Fruit fly (Drosophila melanogaster): Measurements from ENCODE around the gene CG14841.

Gene CG14841

dm6 chr3R:14298078-14298896 is 36.1 kb upstream of the CG14841 start (continued):
- TF ChIP-seq tgo (GFP tag; IDR thresholded peaks at IDR 0.05) (no peak), CG30431 (GFP tag; optimal IDR thresholded peaks at IDR 0.05) (no peak), CG7556 (GFP tag; optimal IDR thresholded peaks at IDR 0.05) (no peak), CG8290 (GFP tag; optimal IDR thresholded peaks at IDR 0.05) (no peak), CG8290 (tag; optimal IDR thresholded peaks at IDR 0.05) (no peak), Sin3A (optimal IDR thresholded peaks at IDR 0.05) (peak; percentile 7), tup (GFP tag; optimal IDR thresholded peaks at IDR 0.05) (no peak), CG4424 (GFP tag; optimal IDR thresholded peaks at IDR 0.05) (no peak), fd102C (GFP tag; optimal IDR thresholded peaks at IDR 0.05) (no peak), kay (GFP tag; optimal IDR thresholded peaks at IDR 0.05) (no peak), CrebB (tag; optimal IDR thresholded peaks at IDR 0.05) (no peak), CG17385 (GFP tag; optimal IDR thresholded peaks at IDR 0.05) (no peak), lmd (GFP tag; IDR thresholded peaks at IDR 0.05) (no peak), CG14441 (GFP tag; IDR thresholded peaks at IDR 0.05) (no peak), CG31388 (GFP tag; optimal IDR thresholded peaks at IDR 0.05) (no peak), Lhr (GFP tag; optimal IDR thresholded peaks at IDR 0.05) (no peak), CG7745 (tag; optimal IDR thresholded peaks at IDR 0.05) (no peak), CG5180 (GFP tag; optimal IDR thresholded peaks at IDR 0.05) (no peak), CG3407 (GFP tag; optimal IDR thresholded peaks at IDR 0.05) (no peak), Pdp1 (GFP tag; optimal IDR thresholded peaks at IDR 0.05) (no peak), sisA (GFP tag; IDR thresholded peaks at IDR 0.05) (no peak), Adf1 (GFP tag; IDR thresholded peaks at IDR 0.05) (no peak), CG6765 (GFP tag; optimal IDR thresholded peaks at IDR 0.05) (no peak), zen2 (GFP tag; IDR thresholded peaks at IDR 0.05; ENCODE audit: partially characterized antibody) (no peak), CG7987 (GFP tag; optimal IDR thresholded peaks at IDR 0.05) (no peak), Atf-2 (GFP tag; optimal IDR thresholded peaks at IDR 0.05) (no peak), dm (GFP tag; optimal IDR thresholded peaks at IDR 0.05) (no peak), Hr51 (GFP tag; optimal IDR thresholded peaks at IDR 0.05) (no peak), CG6175 (GFP tag; IDR thresholded peaks at IDR 0.05) (no peak), CG9727 (GFP tag; optimal IDR thresholded peaks at IDR 0.05) (no peak), cg (GFP tag; optimal IDR thresholded peaks at IDR 0.05) (peak; percentile 92), YL-1 (GFP tag; optimal IDR thresholded peaks at IDR 0.05) (peak; percentile 41), trem (tag; optimal IDR thresholded peaks at IDR 0.05) (peak; percentile 68), sqz (GFP tag; optimal IDR thresholded peaks at IDR 0.05) (no peak), CG10959 (GFP tag; IDR thresholded peaks at IDR 0.05) (no peak), CG2712 (tag; optimal IDR thresholded peaks at IDR 0.05) (no peak), schlank (tag; optimal IDR thresholded peaks at IDR 0.05) (no peak), gem (tag; optimal IDR thresholded peaks at IDR 0.05) (no peak), ro (GFP tag; IDR thresholded peaks at IDR 0.05) (no peak), CG4707 (GFP tag; optimal IDR thresholded peaks at IDR 0.05) (no peak), CG32772 (GFP tag; IDR thresholded peaks at IDR 0.05) (no peak), chinmo (GFP tag; IDR thresholded peaks at IDR 0.05; ENCODE audit: partially characterized antibody) (0 out of 4 replicates have a peak, but pooled peaks have one; percentile 60), croc (GFP tag; conservative IDR thresholded peaks at IDR 0.05) (no peak), z (GFP tag; IDR thresholded peaks at IDR 0.05) (no peak), sd (tag; optimal IDR thresholded peaks at IDR 0.05) (no peak), CG2199 (GFP tag; IDR thresholded peaks at IDR 0.05) (no peak), Nf-YB (GFP tag; optimal IDR thresholded peaks at IDR 0.05) (no peak), CG4730 (GFP tag; IDR thresholded peaks at IDR 0.05) (no peak), CG6854 (GFP tag; optimal IDR thresholded peaks at IDR 0.05) (no peak), MTF-1 (GFP tag; optimal IDR thresholded peaks at IDR 0.05; ENCODE audit: borderline replicate concordance) (no peak)

All from whole organism, embryonic.